Fruit fly (Drosophila melanogaster): ENCODE data around the gene Rtel1.
A peak's percentile ranks its signal among the peaks of the same experiment; 100 is the strongest.

Gene Rtel1

DNA sequence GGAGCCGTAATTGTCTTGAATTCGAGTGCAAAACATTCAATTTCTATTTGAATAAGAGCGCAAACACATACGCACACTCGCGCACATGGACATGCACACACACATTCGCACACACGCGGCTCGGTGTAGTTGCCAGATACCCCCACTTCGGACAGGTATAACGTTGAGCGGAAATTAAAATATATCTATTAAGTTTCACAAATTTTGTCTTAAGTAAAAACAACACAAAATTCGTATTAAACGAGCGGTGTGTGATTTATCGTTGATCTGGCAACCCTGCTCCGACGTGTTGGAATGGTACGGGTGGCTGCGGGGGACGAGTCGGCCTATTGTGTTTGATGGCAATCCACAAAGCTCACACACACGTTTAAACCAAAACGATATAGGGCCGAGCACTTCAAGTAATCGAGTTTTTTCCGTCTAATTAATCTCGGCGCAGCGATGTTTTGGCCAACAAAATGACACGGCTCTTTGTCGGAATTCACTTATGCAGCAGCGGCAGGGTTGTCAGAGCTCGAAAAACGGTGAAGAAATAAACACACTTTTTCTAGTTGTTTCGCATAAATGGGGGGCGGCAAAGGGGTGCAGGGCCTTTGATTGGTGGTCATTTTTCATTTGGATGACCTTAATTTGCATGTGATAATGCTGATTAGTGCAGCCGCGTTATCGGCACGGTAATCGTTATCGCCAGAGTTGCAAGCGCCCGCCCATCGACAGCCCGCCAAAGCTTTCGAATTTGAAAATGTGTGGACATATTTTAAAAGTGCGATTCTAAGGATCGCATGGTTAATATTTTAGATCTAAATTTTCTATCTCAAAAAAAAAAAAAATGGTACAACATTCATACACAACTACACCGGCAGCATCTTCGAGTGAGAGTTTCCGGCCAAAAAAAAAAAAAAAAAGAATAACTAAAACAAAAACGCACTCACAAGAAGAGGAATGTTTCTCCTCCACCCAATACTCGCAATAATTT lies 1.4 kb upstream of the Rtel1 start (continued):
- no peak for TF ChIP-seq repo (GFP tag; optimal IDR thresholded peaks at IDR 0.05)
- peak; percentile 72 for TF ChIP-seq lmd (GFP tag; IDR thresholded peaks at IDR 0.05)
- TF ChIP-seq Dek (tag; optimal IDR thresholded peaks at IDR 0.05), result peak; percentile 55
- TF ChIP-seq ash1 (GFP tag; optimal IDR thresholded peaks at IDR 0.05), result no peak
- peak; percentile 67 for TF ChIP-seq phol (tag; optimal IDR thresholded peaks at IDR 0.05)
- TF ChIP-seq sens (GFP tag), result peak; percentile 86
- TF ChIP-seq CG1602 (GFP tag; optimal IDR thresholded peaks at IDR 0.05), result peak; percentile 50
- TF ChIP-seq zf30C (GFP tag; optimal IDR thresholded peaks at IDR 0.05), result no peak
- TF ChIP-seq CG7987 (GFP tag; optimal IDR thresholded peaks at IDR 0.05), result no peak
- peak; percentile 36; the same call in 1 of the 3 replicates for TF ChIP-seq sr (GFP tag; IDR thresholded peaks at IDR 0.05)
- peak; percentile 47 for TF ChIP-seq CG14667 (GFP tag; IDR thresholded peaks at IDR 0.05)
- peak; percentile 74 for TF ChIP-seq dysf (GFP tag; IDR thresholded peaks at IDR 0.05)
- peak; percentile 75 for TF ChIP-seq Fer1 (GFP tag; optimal IDR thresholded peaks at IDR 0.05)
- peak; percentile 44 for TF ChIP-seq Myb (GFP tag; optimal IDR thresholded peaks at IDR 0.05)
- TF ChIP-seq CG11085 (GFP tag; IDR thresholded peaks at IDR 0.05), result peak; percentile 50
- no peak for TF ChIP-seq tll (GFP tag; optimal IDR thresholded peaks at IDR 0.05)
- peak; percentile 69 for TF ChIP-seq CG17829 (tag; optimal IDR thresholded peaks at IDR 0.05)
- TF ChIP-seq lilli (GFP tag; optimal IDR thresholded peaks at IDR 0.05), result peak; percentile 76
- no peak for TF ChIP-seq Atf3 (GFP tag; optimal IDR thresholded peaks at IDR 0.05)
- peak; percentile 15; the same call in 1 of the 2 replicates for TF ChIP-seq unc-4 (GFP tag; IDR thresholded peaks at IDR 0.05; ENCODE audit: partially characterized antibody)
- TF ChIP-seq seq (GFP tag; IDR thresholded peaks at IDR 0.05), result peak; percentile 74
- no peak for TF ChIP-seq sc (optimal IDR thresholded peaks at IDR 0.05)
- TF ChIP-seq sc (GFP tag; optimal IDR thresholded peaks at IDR 0.05), result peak; percentile 18
- TF ChIP-seq CG7839 (tag; optimal IDR thresholded peaks at IDR 0.05), result peak; percentile 78
- TF ChIP-seq Sry-δ (GFP tag; optimal IDR thresholded peaks at IDR 0.05), result peak; percentile 35
- TF ChIP-seq CG1024 (GFP tag; IDR thresholded peaks at IDR 0.05), result peak; percentile 54
- TF ChIP-seq nerfin-2 (GFP tag; IDR thresholded peaks at IDR 0.05; ENCODE audit: partially characterized antibody), result no peak
- TF ChIP-seq pho (GFP tag; optimal IDR thresholded peaks at IDR 0.05), result peak; percentile 49
- peak; percentile 67; the same call in 2 of the 3 replicates for TF ChIP-seq CG11093 (GFP tag; IDR thresholded peaks at IDR 0.05)
- TF ChIP-seq chinmo (GFP tag; IDR thresholded peaks at IDR 0.05; ENCODE audit: partially characterized antibody), result 0 out of 4 replicates have a peak, but pooled peaks have one; percentile 9
- peak; percentile 75 for TF ChIP-seq ab (GFP tag; optimal IDR thresholded peaks at IDR 0.05)
- TF ChIP-seq her (GFP tag; optimal IDR thresholded peaks at IDR 0.05), result no peak
- peak; percentile 57; the same call in 1 of the 3 replicates for TF ChIP-seq CG3726 (GFP tag; IDR thresholded peaks at IDR 0.05)
- peak; percentile 48 for TF ChIP-seq CG6683 (GFP tag; optimal IDR thresholded peaks at IDR 0.05)
- peak; percentile 80 for TF ChIP-seq CG9817 (tag; optimal IDR thresholded peaks at IDR 0.05)
- peak; percentile 32 for TF ChIP-seq CG10274 (GFP tag; optimal IDR thresholded peaks at IDR 0.05)
- peak; percentile 68; the same call in 2 of the 3 replicates for TF ChIP-seq gce (GFP tag; IDR thresholded peaks at IDR 0.05)
- TF ChIP-seq CG30020 (tag; optimal IDR thresholded peaks at IDR 0.05), result peak; percentile 23
- peak; percentile 15 for TF ChIP-seq maf-S (GFP tag; optimal IDR thresholded peaks at IDR 0.05)
- peak; percentile 84 for TF ChIP-seq CG17328 (GFP tag; IDR thresholded peaks at IDR 0.05)
- peak; percentile 85 for TF ChIP-seq E2f2 (GFP tag; IDR thresholded peaks at IDR 0.05)
- TF ChIP-seq CG18764 (GFP tag; optimal IDR thresholded peaks at IDR 0.05), result no peak
- peak; percentile 80 for TF ChIP-seq tgo (GFP tag; IDR thresholded peaks at IDR 0.05)
- no peak for TF ChIP-seq Six4 (GFP tag; optimal IDR thresholded peaks at IDR 0.05)
- peak; percentile 77 for TF ChIP-seq esg (GFP tag; conservative IDR thresholded peaks at IDR 0.05)
- peak; percentile 55 for TF ChIP-seq Bteb2 (GFP tag; optimal IDR thresholded peaks at IDR 0.05)
- peak; percentile 37 for TF ChIP-seq twi (tag; optimal IDR thresholded peaks at IDR 0.05)
- TF ChIP-seq CG6272 (GFP tag; IDR thresholded peaks at IDR 0.05), result peak; percentile 42
- no peak for TF ChIP-seq jigr1 (GFP tag; IDR thresholded peaks at IDR 0.05)

All from whole organism, embryonic.